Fruit fly (Drosophila melanogaster): ENCODE measurements around the gene Surf4.

Gene Surf4

dm6 chr3R:15328083-15328779 is 17.7 kb downstream of the Surf4 start, which contains the start of the genes CG6236 and ea (continued):
- TF ChIP-seq cg (GFP tag; optimal IDR thresholded peaks at IDR 0.05) = no peak
- TF ChIP-seq grn (GFP tag; optimal IDR thresholded peaks at IDR 0.05) = peak; percentile 78
- TF ChIP-seq gsb-n (tag; optimal IDR thresholded peaks at IDR 0.05) = no peak

dm6 chr3R:15320747-15321085 is 25.3 kb downstream of the Surf4 start, which contains the start of gene ear:
TSS of gene ear (plus strand) at chr3R:15320756.
- no peak for TF ChIP-seq CG3281 (GFP tag; optimal IDR thresholded peaks at IDR 0.05)
- TF ChIP-seq CG4617 (GFP tag; optimal IDR thresholded peaks at IDR 0.05; ENCODE audit: borderline replicate concordance) = peak; percentile 82
- TF ChIP-seq bbx (GFP tag; IDR thresholded peaks at IDR 0.05; ENCODE audit: partially characterized antibody) = 0 out of 2 replicates have a peak, but pooled peaks have one; percentile 7
- no peak for TF ChIP-seq CG18764 (GFP tag; optimal IDR thresholded peaks at IDR 0.05)
- TF ChIP-seq Sin3A (optimal IDR thresholded peaks at IDR 0.05) = peak; percentile 0
- TF ChIP-seq CG17186 (GFP tag; optimal IDR thresholded peaks at IDR 0.05) = peak; percentile 55
- no peak for TF ChIP-seq lov (optimal IDR thresholded peaks at IDR 0.05)
- TF ChIP-seq lov (GFP tag; IDR thresholded peaks at IDR 0.05) = no peak
- TF ChIP-seq Dll (GFP tag; IDR thresholded peaks at IDR 0.05; ENCODE audit: partially characterized antibody) = 0 out of 4 replicates have a peak, but pooled peaks have one; percentile 25
- TF ChIP-seq MBD-R2 (GFP tag; IDR thresholded peaks at IDR 0.05) = peak; percentile 48
- peak; percentile 81 for TF ChIP-seq gfzf (GFP tag; optimal IDR thresholded peaks at IDR 0.05)
- peak; percentile 11 for TF ChIP-seq Med (GFP tag)
- no peak for TF ChIP-seq onecut (GFP tag; IDR thresholded peaks at IDR 0.05)
- TF ChIP-seq CG9797 (GFP tag; optimal IDR thresholded peaks at IDR 0.05) = peak; percentile 40
- no peak for TF ChIP-seq CG8944 (GFP tag; optimal IDR thresholded peaks at IDR 0.05)
- peak; percentile 87 for TF ChIP-seq MESR4 (GFP tag; optimal IDR thresholded peaks at IDR 0.05)
- TF ChIP-seq pzg (GFP tag; optimal IDR thresholded peaks at IDR 0.05) = peak; percentile 50

dm6 chr3R:15319912-15320746 is 25.8 kb downstream of the Surf4 start, which contains the start of the genes CG6276 and CG44040:
TSS of gene CG6276 (minus strand) at chr3R:15320069.
TSS of gene CG44040 (plus strand) at chr3R:15320378.
- peak; percentile 22; the same call in 1 of the 2 replicates for TF ChIP-seq esg (GFP tag; conservative IDR thresholded peaks at IDR 0.05)
- peak; percentile 22 for TF ChIP-seq crc (GFP tag; optimal IDR thresholded peaks at IDR 0.05)
- TF ChIP-seq Dbx (GFP tag; IDR thresholded peaks at IDR 0.05) = peak; percentile 40; the same call in 1 of the 3 replicates
- TF ChIP-seq Hand (GFP tag; optimal IDR thresholded peaks at IDR 0.05) = peak; percentile 57
- TF ChIP-seq crol (GFP tag; IDR thresholded peaks at IDR 0.05) = no peak
- TF ChIP-seq Antp (GFP tag; optimal IDR thresholded peaks at IDR 0.05) = peak; percentile 32
- peak; percentile 59 for TF ChIP-seq CG14441 (GFP tag; IDR thresholded peaks at IDR 0.05)
- peak; percentile 60 for TF ChIP-seq caup (GFP tag; optimal IDR thresholded peaks at IDR 0.05; ENCODE audit: severe bottlenecking)
- peak; percentile 74 for TF ChIP-seq CG6689 (GFP tag; IDR thresholded peaks at IDR 0.05)
- TF ChIP-seq schlank (tag; optimal IDR thresholded peaks at IDR 0.05) = peak; percentile 6
- no peak for TF ChIP-seq CG14667 (GFP tag; IDR thresholded peaks at IDR 0.05)
- no peak for TF ChIP-seq croc (GFP tag; conservative IDR thresholded peaks at IDR 0.05)
- no peak for TF ChIP-seq D (optimal IDR thresholded peaks at IDR 0.05)
- TF ChIP-seq D (GFP tag; optimal IDR thresholded peaks at IDR 0.05) = peak; percentile 12
- TF ChIP-seq dpn (GFP tag; optimal IDR thresholded peaks at IDR 0.05) = peak; percentile 43 to 44
- no peak for TF ChIP-seq Myb (GFP tag; optimal IDR thresholded peaks at IDR 0.05)
- peak; percentile 9 for TF ChIP-seq CG16863 (GFP tag; optimal IDR thresholded peaks at IDR 0.05)
- TF ChIP-seq NC2α (GFP tag; optimal IDR thresholded peaks at IDR 0.05) = no peak
- TF ChIP-seq unpg (GFP tag; optimal IDR thresholded peaks at IDR 0.05) = peak; percentile 50
- TF ChIP-seq Rx (GFP tag; IDR thresholded peaks at IDR 0.05) = no peak
- TF ChIP-seq CG2120 (GFP tag; optimal IDR thresholded peaks at IDR 0.05) = peak; percentile 68
- no peak for TF ChIP-seq MTF-1 (GFP tag; optimal IDR thresholded peaks at IDR 0.05; ENCODE audit: borderline replicate concordance)
- TF ChIP-seq dmrt99B (tag; optimal IDR thresholded peaks at IDR 0.05) = no peak
- peak; percentile 10; the same call in 1 of the 3 replicates for TF ChIP-seq ase (GFP tag; IDR thresholded peaks at IDR 0.05)
- TF ChIP-seq CG17802 (tag; optimal IDR thresholded peaks at IDR 0.05) = no peak
- no peak for TF ChIP-seq CG42726 (GFP tag; IDR thresholded peaks at IDR 0.05; ENCODE audit: partially characterized antibody)
